Worm (Caenorhabditis elegans): ENCODE results near the gene T22D1.17.

DNA sequence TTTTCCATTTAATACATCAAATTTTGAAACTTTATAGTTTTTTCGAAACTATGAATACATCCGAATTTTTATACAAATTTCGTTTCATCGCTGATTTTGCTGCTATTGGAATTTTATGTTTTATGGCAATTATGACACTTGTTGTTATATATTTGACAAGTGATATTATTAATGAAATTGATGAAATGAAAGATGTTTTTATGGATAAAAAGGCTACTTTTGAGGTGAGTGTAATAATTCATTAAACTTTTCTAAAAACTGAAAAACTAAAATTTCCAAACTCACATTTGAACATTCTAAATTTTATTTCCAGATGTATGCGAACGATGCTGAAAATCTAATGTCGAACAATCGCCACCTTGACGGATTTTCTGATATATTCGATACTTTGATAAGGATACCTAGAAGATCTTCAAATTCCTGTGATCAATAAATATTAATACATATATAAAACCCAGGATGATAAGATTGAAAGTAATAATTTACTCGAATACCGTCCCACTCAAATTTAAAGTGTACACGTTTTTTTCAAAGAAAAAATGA is at the start of gene T22D1.17, which contains the start of gene T22D1.8:
- TF ChIP-seq ama-1 (optimal IDR thresholded peaks at IDR 0.05): no peak
- no peak for TF ChIP-seq dmd-4 (tag; optimal IDR thresholded peaks at IDR 0.05)
- TF ChIP-seq ZK546.5 (tag; optimal IDR thresholded peaks at IDR 0.05): no peak
- no peak for TF ChIP-seq elt-1 (tag; optimal IDR thresholded peaks at IDR 0.05)
- TF ChIP-seq snpc-4 (tag; optimal IDR thresholded peaks at IDR 0.05): no peak
- TF ChIP-seq unc-39 (tag; optimal IDR thresholded peaks at IDR 0.05): no peak
- no peak for TF ChIP-seq sma-9 (GFP tag; optimal IDR thresholded peaks at IDR 0.05)
- no peak for TF ChIP-seq sma-9 (tag; optimal IDR thresholded peaks at IDR 0.05)

All from whole organism, L2 larva.